Worm (Caenorhabditis elegans): ENCODE data around the gene F57G9.3.

The F57G9.3 gene

DNA sequence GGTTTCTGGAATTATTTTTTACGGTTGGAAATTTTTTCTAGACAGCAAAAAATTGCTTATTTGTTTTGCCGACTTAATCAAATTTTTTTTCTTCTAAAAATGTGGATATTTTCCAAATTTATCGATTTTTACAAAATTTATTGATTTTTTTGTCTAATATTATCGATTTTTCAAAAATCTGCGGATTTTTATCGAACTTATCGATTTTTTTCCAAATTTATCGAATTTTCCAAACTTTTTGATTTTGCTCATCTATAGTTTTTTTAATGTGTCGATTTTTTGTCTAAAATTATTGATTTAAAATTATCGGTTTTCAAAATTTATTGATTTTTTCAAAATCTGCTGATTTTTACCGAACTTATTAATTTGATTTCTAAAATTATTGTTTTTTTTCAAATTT lies 15.9 kb downstream of the F57G9.3 start:
- no peak for TF ChIP-seq daf-16 (GFP tag; optimal IDR thresholded peaks at IDR 0.05)
- TF ChIP-seq daf-16 (tag; optimal IDR thresholded peaks at IDR 0.05) = no peak
- no peak for TF ChIP-seq ceh-44 (GFP tag; IDR thresholded peaks at IDR 0.05)
- TF ChIP-seq ceh-28 (tag; optimal IDR thresholded peaks at IDR 0.05) = peak; percentile 89
- no peak for TF ChIP-seq pqm-1 (tag; optimal IDR thresholded peaks at IDR 0.05)
- TF ChIP-seq skn-1 (tag; optimal IDR thresholded peaks at IDR 0.05) = no peak
- peak; percentile 68 for TF ChIP-seq aha-1 (tag)

DNA sequence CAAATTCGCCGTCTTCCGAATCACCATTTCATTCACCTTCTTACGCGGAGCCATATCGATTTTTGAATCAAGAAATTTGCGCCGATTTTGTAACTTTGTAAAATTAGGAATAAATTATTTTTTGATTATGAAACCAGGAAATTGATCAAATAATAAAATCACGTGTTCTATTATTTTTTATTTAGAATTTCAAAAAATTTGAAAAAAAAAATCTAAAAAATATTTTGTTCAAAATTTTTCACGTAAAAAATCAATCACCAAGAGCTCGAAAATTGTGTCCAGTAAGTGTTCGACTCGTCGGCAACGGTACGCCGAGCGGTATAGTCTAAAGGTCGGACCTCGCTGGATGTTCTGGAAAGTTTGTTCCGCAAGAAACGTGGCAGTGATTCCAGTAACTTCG lies 16.3 kb downstream of the F57G9.3 start, which contains the start of gene Y57A10B.7:
Y57A10B.7 (minus strand) TSS at position 101 of the 400 bp plus-strand sequence.
- TF ChIP-seq sdz-12 (GFP tag; optimal IDR thresholded peaks at IDR 0.05) (no peak), ceh-28 (tag; optimal IDR thresholded peaks at IDR 0.05) (no peak), daf-19 (GFP tag; conservative IDR thresholded peaks at IDR 0.05) (no peak), hif-1 (tag; optimal IDR thresholded peaks at IDR 0.05) (no peak), tra-1 (GFP tag; IDR thresholded peaks at IDR 0.05) (no peak), unc-130 (GFP tag; optimal IDR thresholded peaks at IDR 0.05) (no peak), nhr-76 (tag; optimal IDR thresholded peaks at IDR 0.05) (no peak), vab-7 (GFP tag; IDR thresholded peaks at IDR 0.05) (no peak)

DNA sequence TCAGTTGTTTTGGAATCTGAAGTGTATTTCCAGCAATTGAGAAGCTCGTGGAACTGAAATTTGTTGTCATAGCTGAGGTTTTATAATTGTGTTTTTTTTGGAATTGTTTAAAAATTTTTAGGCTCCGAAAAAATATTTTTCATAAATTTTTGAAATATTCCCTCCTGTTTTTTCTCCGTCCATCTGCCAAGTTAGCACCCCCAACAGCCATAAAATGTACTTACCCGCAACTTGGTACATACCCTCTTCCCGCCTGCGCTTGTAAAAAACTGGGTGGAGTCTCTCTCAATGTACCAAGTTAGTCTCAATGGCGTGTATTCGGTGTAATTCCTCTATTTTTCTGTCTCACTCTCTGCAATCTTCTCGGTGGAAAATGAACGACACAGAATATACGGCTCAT lies 20.2 kb downstream of the F57G9.3 start, which contains the start of gene Y57A10B.6:
Y57A10B.6 (plus strand) TSS at position 301 of the 400 bp plus-strand sequence.
- TF ChIP-seq hif-1 (tag; optimal IDR thresholded peaks at IDR 0.05) (no peak), tag-97 (GFP tag; IDR thresholded peaks at IDR 0.05) (no peak), hlh-30 (tag; optimal IDR thresholded peaks at IDR 0.05; ENCODE audit: insufficient read depth) (no peak), lin-13 (GFP tag; optimal IDR thresholded peaks at IDR 0.05) (no peak), F44E2.7 (GFP tag; IDR thresholded peaks at IDR 0.05) (no peak), Y75B8A.6 (GFP tag; IDR thresholded peaks at IDR 0.05) (no peak), nhr-48 (tag; optimal IDR thresholded peaks at IDR 0.05) (no peak), zfp-3 (GFP tag; conservative IDR thresholded peaks at IDR 0.05) (no peak), fos-1 (tag; optimal IDR thresholded peaks at IDR 0.05) (no peak), sdz-12 (GFP tag; optimal IDR thresholded peaks at IDR 0.05) (no peak), skn-1 (tag; optimal IDR thresholded peaks at IDR 0.05) (no peak)

DNA sequence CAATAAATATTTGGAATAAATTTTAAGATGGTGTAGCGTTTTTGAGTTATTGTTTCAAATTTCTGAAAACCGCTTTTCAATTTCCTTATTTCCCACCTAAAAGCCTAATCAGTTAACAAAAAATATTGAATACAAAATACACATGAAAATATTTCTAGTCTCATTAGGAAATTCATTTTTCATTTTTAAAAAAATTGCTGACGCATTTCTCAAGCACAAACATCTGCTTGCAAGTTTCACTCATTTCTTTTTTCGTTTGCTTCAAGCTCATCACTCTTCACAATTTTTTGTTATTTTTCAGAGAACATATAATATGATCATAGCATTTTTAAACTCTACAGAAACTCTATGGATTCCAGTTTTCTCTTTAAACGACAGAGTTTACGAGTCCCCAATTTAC lies 22.0 kb downstream of the F57G9.3 start, which contains the start of gene sre-41:
sre-41 (plus strand) TSS at position 301 of the 400 bp plus-strand sequence.
- no peak for TF ChIP-seq ces-1 (GFP tag; optimal IDR thresholded peaks at IDR 0.05)
- no peak for TF ChIP-seq nhr-25 (tag; optimal IDR thresholded peaks at IDR 0.05; ENCODE audit: borderline replicate concordance, insufficient read depth)
- TF ChIP-seq zag-1 (tag; optimal IDR thresholded peaks at IDR 0.05) = no peak
- no peak for TF ChIP-seq nhr-76 (tag; optimal IDR thresholded peaks at IDR 0.05)
- no peak for TF ChIP-seq duxl-1 (tag; optimal IDR thresholded peaks at IDR 0.05; ENCODE audit: poor library complexity)

DNA sequence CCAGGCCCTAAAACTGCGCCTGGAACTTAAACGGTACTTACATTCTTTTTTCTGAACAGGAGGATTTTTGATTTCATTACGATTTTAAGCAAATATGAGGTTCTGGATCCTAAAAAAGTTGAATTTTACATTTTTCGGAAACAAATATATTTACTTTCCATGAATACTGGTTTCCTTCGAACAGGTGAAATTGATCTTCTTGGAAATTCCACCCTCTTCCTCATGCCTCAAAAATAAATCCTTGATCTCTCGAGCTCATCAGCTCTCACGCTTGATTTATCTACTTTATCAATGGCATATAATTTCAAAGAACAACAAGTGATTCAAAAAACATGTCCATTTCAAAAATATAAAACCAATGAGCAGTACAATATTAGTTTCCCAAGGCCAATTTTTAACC lies 22.5 kb downstream of the F57G9.3 start:
- TF ChIP-seq egl-43 (GFP tag; IDR thresholded peaks at IDR 0.05) (no peak), lir-3 (tag; optimal IDR thresholded peaks at IDR 0.05) (no peak), lin-39 (tag; optimal IDR thresholded peaks at IDR 0.05) (no peak), pha-4 (GFP tag; IDR thresholded peaks at IDR 0.05) (no peak), pha-4 (tag; optimal IDR thresholded peaks at IDR 0.05) (no peak), ztf-11 (tag; optimal IDR thresholded peaks at IDR 0.05) (no peak), nhr-10 (tag; optimal IDR thresholded peaks at IDR 0.05) (no peak), aly-2 (tag; optimal IDR thresholded peaks at IDR 0.05) (no peak), tra-1 (GFP tag; IDR thresholded peaks at IDR 0.05) (no peak), ceh-32 (tag; optimal IDR thresholded peaks at IDR 0.05; ENCODE audit: poor library complexity) (no peak), hlh-11 (tag; optimal IDR thresholded peaks at IDR 0.05) (no peak), zfp-3 (GFP tag; conservative IDR thresholded peaks at IDR 0.05) (no peak), sdz-12 (GFP tag; optimal IDR thresholded peaks at IDR 0.05) (no peak)
